Fruit fly (Drosophila melanogaster) whole organism, embryonic: Measurements from ENCODE around the gene CG7724.

Experiments used
- CG1233 ChIP-seq: fragments of 200-800 bp; sonication (Bioruptor generic); optimal IDR thresholded peaks from 4 replicates; lab custom pipeline; 2018; ENCODE audit warnings: missing biosample characterization, mild to moderate bottlenecking, missing genetic modification characterization
- CG1529 ChIP-seq: fragments of 200-800 bp; sonication (Bioruptor generic); optimal IDR thresholded peaks from 3 replicates; lab custom pipeline; 2018; ENCODE audit warnings: missing biosample characterization, missing genetic modification characterization
- CG33213 ChIP-seq: fragments of 200-800 bp; sonication (Bioruptor generic); optimal IDR thresholded peaks from 3 replicates; lab custom pipeline; 2016; ENCODE audit warnings: missing biosample characterization, missing genetic modification characterization
- Max ChIP-seq: fragments of 200-800 bp; sonication (Bioruptor generic); optimal IDR thresholded peaks from 2 replicates; lab custom pipeline; 2016; ENCODE audit warnings: missing biosample characterization, mild to moderate bottlenecking, missing genetic modification characterization
- Spps ChIP-seq: fragments of 200-800 bp; sonication (Bioruptor generic); optimal IDR thresholded peaks from 2 replicates; lab custom pipeline; 2018; ENCODE audit warnings: missing biosample characterization, mild to moderate bottlenecking, missing genetic modification characterization
- Stat92E ChIP-seq, 3 experiments: fragments of >200 bp in 2 of 3; fragments of 200-800 bp in 1 of 3; sonication (Bioruptor generic) in 1 of 3; optimal IDR thresholded peaks; 2 replicates each; lab custom pipeline; 2017 to 2019; ENCODE audit warnings: missing biosample characterization in 3 of 3, missing genetic modification characterization in 3 of 3, mild to moderate bottlenecking in 1 of 3, moderate library complexity in 1 of 3
- dm ChIP-seq: fragments of 200-800 bp; sonication (Bioruptor generic); optimal IDR thresholded peaks from 3 replicates; lab custom pipeline; 2016; ENCODE audit warnings: missing biosample characterization, missing genetic modification characterization
- lilli ChIP-seq: fragments of 200-800 bp; sonication (Bioruptor generic); optimal IDR thresholded peaks from 3 replicates; lab custom pipeline; 2016; ENCODE audit warnings: missing biosample characterization, missing genetic modification characterization
- trem ChIP-seq: fragments of 200-800 bp; optimal IDR thresholded peaks from 3 replicates; lab custom pipeline; 2019; ENCODE audit warnings: missing biosample characterization, mild to moderate bottlenecking, missing genetic modification characterization, moderate library complexity

- TF ChIP-seq trem (tag; lab: Kevin White, UChicago) (no peak), CG1233 (no peak), CG1529 (GFP tag; lab: Kevin White, UChicago) (no peak), CG33213 (no peak), Stat92E (GFP tag; optimal IDR thresholded peaks at IDR 0.05; lab: Kevin White, UChicago) (no peak), Max (GFP tag; lab: Kevin White, UChicago) (no peak), dm (GFP tag; lab: Kevin White, UChicago) (no peak), lilli (GFP tag; lab: Kevin White, UChicago) (no peak), Spps (tag; lab: Kevin White, UChicago) (no peak)
These were observed 46.5 kb upstream of the CG7724 start for dm6 chr3L:17008911-17009364.
